Fruit fly (Drosophila melanogaster): ENCODE data around the gene CtIP.
A peak's percentile ranks its signal among the peaks of the same experiment; 100 is the strongest.

Gene CtIP

DNA sequence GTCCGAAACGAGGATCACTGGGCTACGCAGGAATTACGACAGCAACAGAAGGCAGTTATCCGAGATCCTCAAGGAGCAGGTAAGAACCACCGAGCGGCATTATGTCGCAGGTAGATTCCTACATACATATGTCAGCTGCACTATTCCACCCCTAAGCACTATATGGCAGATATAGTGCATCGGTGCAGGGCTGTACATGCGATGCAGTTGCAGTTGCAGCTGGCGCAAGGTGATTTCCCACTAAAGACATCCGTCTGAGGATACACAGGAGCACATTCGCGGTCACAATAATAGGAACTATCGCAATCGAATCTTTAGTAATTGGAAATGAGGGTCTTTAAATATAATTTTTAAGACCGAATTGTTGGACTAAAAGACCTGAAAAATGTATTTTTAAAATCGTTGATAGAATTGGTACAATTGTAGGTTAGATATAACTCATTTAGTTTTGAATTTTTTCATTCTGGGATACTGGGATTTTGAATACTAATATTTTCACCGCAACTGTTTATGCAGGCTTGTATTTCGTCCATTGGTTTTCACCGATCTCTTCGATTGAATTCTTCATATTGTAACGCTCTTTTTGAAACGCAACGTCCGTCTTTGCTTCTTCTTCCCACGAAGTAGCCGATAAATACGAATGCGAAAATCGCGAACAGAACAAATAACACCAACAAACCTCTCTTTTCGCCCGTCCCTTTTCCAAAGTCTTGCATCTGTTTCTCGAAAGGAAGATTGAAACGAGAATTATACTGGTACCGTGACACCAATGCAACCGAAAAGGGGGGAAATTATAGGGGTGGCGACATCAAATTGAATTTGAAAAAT lies 33.2 kb upstream of the CtIP start (continued):
- no peak for TF ChIP-seq CG16779 (GFP tag; IDR thresholded peaks at IDR 0.05)
- peak in 1 of 2 experiments; percentile 8 for TF ChIP-seq Pdp1 (GFP tag; optimal IDR thresholded peaks at IDR 0.05)
- TF ChIP-seq CG12104 (GFP tag; optimal IDR thresholded peaks at IDR 0.05) = no peak
- TF ChIP-seq mirr (GFP tag; optimal IDR thresholded peaks at IDR 0.05) = no peak
- TF ChIP-seq CG7987 (GFP tag; optimal IDR thresholded peaks at IDR 0.05) = no peak
- peak; percentile 32 for TF ChIP-seq Oli (tag; optimal IDR thresholded peaks at IDR 0.05)
- TF ChIP-seq CG3838 (GFP tag; optimal IDR thresholded peaks at IDR 0.05) = no peak
- no peak for TF ChIP-seq CG4360 (GFP tag; IDR thresholded peaks at IDR 0.05)
- no peak for TF ChIP-seq CG10462 (GFP tag; optimal IDR thresholded peaks at IDR 0.05)
- TF ChIP-seq mam (GFP tag; optimal IDR thresholded peaks at IDR 0.05) = no peak
- TF ChIP-seq CG8281 (tag; optimal IDR thresholded peaks at IDR 0.05) = no peak
- no peak for TF ChIP-seq Mrtf (GFP tag; IDR thresholded peaks at IDR 0.05)
- TF ChIP-seq CG10274 (GFP tag; optimal IDR thresholded peaks at IDR 0.05) = no peak
- peak; percentile 27 for TF ChIP-seq unpg (GFP tag; optimal IDR thresholded peaks at IDR 0.05)
- no peak for TF ChIP-seq CG18764 (GFP tag; optimal IDR thresholded peaks at IDR 0.05)
- TF ChIP-seq cad (GFP tag; optimal IDR thresholded peaks at IDR 0.05) = peak; percentile 64
- TF ChIP-seq CG8765 (GFP tag; IDR thresholded peaks at IDR 0.05) = 0 out of 2 replicates have a peak, but pooled peaks have one; percentile 49
- TF ChIP-seq CG17361 (GFP tag; IDR thresholded peaks at IDR 0.05) = peak; percentile 28; the same call in 1 of the 3 replicates
- TF ChIP-seq vvl (GFP tag; IDR thresholded peaks at IDR 0.05) = no peak
- no peak for TF ChIP-seq gfzf (GFP tag; optimal IDR thresholded peaks at IDR 0.05)
- no peak for TF ChIP-seq Gug (GFP tag; IDR thresholded peaks at IDR 0.05)
- TF ChIP-seq CG17186 (GFP tag; optimal IDR thresholded peaks at IDR 0.05) = no peak
- TF ChIP-seq lola (GFP tag; optimal IDR thresholded peaks at IDR 0.05) = peak in 1 of 3 experiments; percentile 83
- TF ChIP-seq CG7928 (GFP tag; optimal IDR thresholded peaks at IDR 0.05) = no peak
- peak; percentile 5 for TF ChIP-seq Chrac-16 (GFP tag; optimal IDR thresholded peaks at IDR 0.05)
- TF ChIP-seq sr (GFP tag; IDR thresholded peaks at IDR 0.05) = no peak
- no peak for TF ChIP-seq CG11247 (GFP tag; IDR thresholded peaks at IDR 0.05)
- no peak for TF ChIP-seq emc (GFP tag; optimal IDR thresholded peaks at IDR 0.05)
- no peak for TF ChIP-seq CG8944 (GFP tag; optimal IDR thresholded peaks at IDR 0.05)
- peak; percentile 84 for TF ChIP-seq fd102C (GFP tag; optimal IDR thresholded peaks at IDR 0.05)
- no peak for TF ChIP-seq Nf-YB (GFP tag; optimal IDR thresholded peaks at IDR 0.05)
- no peak for TF ChIP-seq CG6683 (GFP tag; optimal IDR thresholded peaks at IDR 0.05)
- TF ChIP-seq Ssrp (tag; optimal IDR thresholded peaks at IDR 0.05) = peak; percentile 39
- TF ChIP-seq CG13424 (tag; optimal IDR thresholded peaks at IDR 0.05) = peak; percentile 0
- no peak for TF ChIP-seq CG11093 (GFP tag; IDR thresholded peaks at IDR 0.05)
- no peak for TF ChIP-seq nau (GFP tag; optimal IDR thresholded peaks at IDR 0.05)
- peak; percentile 9 for TF ChIP-seq D19A (tag; optimal IDR thresholded peaks at IDR 0.05)
- no peak for TF ChIP-seq Hmr (GFP tag; optimal IDR thresholded peaks at IDR 0.05)
- TF ChIP-seq CG13624 (GFP tag; optimal IDR thresholded peaks at IDR 0.05) = no peak
- TF ChIP-seq sima (GFP tag; optimal IDR thresholded peaks at IDR 0.05) = no peak
- peak; percentile 8 for TF ChIP-seq pum (GFP tag; optimal IDR thresholded peaks at IDR 0.05)
- TF ChIP-seq CG32772 (GFP tag; IDR thresholded peaks at IDR 0.05) = no peak
- TF ChIP-seq Ets97D (GFP tag; optimal IDR thresholded peaks at IDR 0.05) = no peak
- TF ChIP-seq br (optimal IDR thresholded peaks at IDR 0.05) = no peak
- no peak for TF ChIP-seq al (GFP tag; IDR thresholded peaks at IDR 0.05)
- TF ChIP-seq Med (GFP tag) = peak; percentile 54
- no peak for TF ChIP-seq CG1832 (GFP tag; optimal IDR thresholded peaks at IDR 0.05)
- peak; percentile 26 for TF ChIP-seq CG1603 (tag; optimal IDR thresholded peaks at IDR 0.05)
- TF ChIP-seq MTF-1 (GFP tag; optimal IDR thresholded peaks at IDR 0.05; ENCODE audit: borderline replicate concordance) = no peak
- TF ChIP-seq da (GFP tag; optimal IDR thresholded peaks at IDR 0.05) = peak; percentile 90
